Worm (Caenorhabditis elegans): ENCODE results near the gene rpb-8.

rpb-8 gene

DNA sequence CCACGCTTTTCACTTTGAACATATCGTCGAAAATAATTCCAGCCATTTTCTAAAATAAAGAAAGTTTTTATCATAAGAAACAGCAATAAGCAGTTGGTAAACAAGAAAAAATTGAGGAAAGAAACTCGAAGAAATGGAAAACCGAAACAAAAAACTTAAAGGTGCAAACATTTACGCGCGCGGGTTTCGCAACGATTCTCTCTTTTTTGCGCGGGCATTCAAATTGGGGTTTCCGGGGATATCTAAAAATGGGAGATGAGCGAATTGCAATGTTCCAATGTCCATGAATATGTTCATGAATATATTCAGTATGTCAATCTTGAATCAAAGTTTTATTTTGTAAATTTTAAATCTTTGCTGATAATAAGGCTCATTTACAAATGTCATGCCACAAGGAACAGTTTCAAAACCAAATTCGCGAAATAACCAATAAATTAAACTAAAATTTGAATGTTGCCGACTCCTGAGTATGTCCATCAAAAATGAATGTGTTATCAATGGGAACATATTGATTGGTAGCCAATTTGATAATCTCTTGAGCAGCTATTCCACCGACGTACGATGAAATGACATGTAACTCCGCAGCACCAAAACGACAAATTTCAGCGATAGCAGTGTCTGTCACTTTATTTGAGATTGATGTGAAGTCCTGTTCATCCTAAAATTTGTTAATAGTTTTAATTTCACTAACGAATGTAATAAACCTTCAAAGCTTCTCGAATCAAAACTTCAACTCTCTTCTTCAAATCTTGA is at the start of gene rpb-8 (continued):
- TF ChIP-seq akir-1 (GFP tag; optimal IDR thresholded peaks at IDR 0.05) (no peak), let-607 (tag; optimal IDR thresholded peaks at IDR 0.05) (peak; percentile 85 to 96), efl-1 (GFP tag; optimal IDR thresholded peaks at IDR 0.05) (peak; percentile 70), C17E4.6 (GFP tag; IDR thresholded peaks at IDR 0.05) (no peak), Y67H2A.10 (GFP tag; conservative IDR thresholded peaks at IDR 0.05) (no peak), egl-18 (GFP tag; IDR thresholded peaks at IDR 0.05) (no peak), dox-1 (GFP tag; IDR thresholded peaks at IDR 0.05) (no peak), snpc-1.1 (tag; optimal IDR thresholded peaks at IDR 0.05; ENCODE audit: insufficient read depth) (no peak), pbrm-1 (GFP tag; IDR thresholded peaks at IDR 0.05) (no peak), F22D6.2 (tag; optimal IDR thresholded peaks at IDR 0.05) (no peak), F23B12.7 (tag; optimal IDR thresholded peaks at IDR 0.05; ENCODE audit: insufficient read depth) (peak; percentile 52), F57A8.1 (GFP tag; optimal IDR thresholded peaks at IDR 0.05) (no peak), ZK185.1 (tag; optimal IDR thresholded peaks at IDR 0.05; ENCODE audit: poor library complexity, severe bottlenecking) (no peak), sptf-2 (GFP tag; optimal IDR thresholded peaks at IDR 0.05) (no peak), dpff-1 (tag; optimal IDR thresholded peaks at IDR 0.05) (no peak), nhr-27 (tag; optimal IDR thresholded peaks at IDR 0.05) (no peak), ztf-26 (tag; optimal IDR thresholded peaks at IDR 0.05) (no peak), F52B5.7 (tag; optimal IDR thresholded peaks at IDR 0.05) (no peak), ccch-3 (GFP tag; optimal IDR thresholded peaks at IDR 0.05) (no peak), somi-1 (GFP tag; optimal IDR thresholded peaks at IDR 0.05) (no peak), ekl-4 (GFP tag; IDR thresholded peaks at IDR 0.05) (no peak), nhr-90 (tag; optimal IDR thresholded peaks at IDR 0.05) (no peak), lin-35 (GFP tag; optimal IDR thresholded peaks at IDR 0.05) (peak in 1 of 3 experiments; percentile 72), mes-4 (tag; optimal IDR thresholded peaks at IDR 0.05) (no peak), lin-40 (tag; optimal IDR thresholded peaks at IDR 0.05) (no peak), atf-7 (tag; optimal IDR thresholded peaks at IDR 0.05) (no peak), nfya-1 (tag; optimal IDR thresholded peaks at IDR 0.05; ENCODE audit: borderline replicate concordance, insufficient read depth) (no peak), ceh-91 (GFP tag; IDR thresholded peaks at IDR 0.05) (0 out of 2 replicates have a peak, but pooled peaks have one; percentile 14), snpc-3.4 (tag; optimal IDR thresholded peaks at IDR 0.05) (peak; percentile 29), madf-6 (GFP tag; IDR thresholded peaks at IDR 0.05) (peak; percentile 65; the same call in 1 of the 2 replicates), cebp-1 (GFP tag; IDR thresholded peaks at IDR 0.05) (no peak), cebp-1 (tag; optimal IDR thresholded peaks at IDR 0.05) (peak; percentile 80), ceh-100 (GFP tag; IDR thresholded peaks at IDR 0.05) (no peak)

DNA sequence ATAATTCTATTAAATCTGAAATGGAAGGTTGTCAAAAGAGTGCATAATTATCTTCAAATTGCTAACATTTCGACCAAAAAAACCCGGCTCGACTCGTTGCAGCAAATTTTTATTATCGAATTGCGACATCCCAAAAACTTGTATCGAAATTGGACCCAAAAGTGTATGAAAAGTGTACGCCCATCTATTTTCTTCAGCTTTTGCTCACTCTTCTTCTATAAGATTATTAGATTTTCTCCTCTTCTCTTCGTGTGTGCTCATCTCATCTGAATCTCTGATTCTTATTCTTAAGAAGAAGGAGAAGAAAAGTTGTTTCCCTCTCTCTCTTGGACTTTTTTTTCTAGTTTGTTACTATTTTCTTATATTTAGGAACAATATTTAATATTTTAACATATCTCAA is 49.4 kb upstream of the rpb-8 start:
- TF ChIP-seq K12H6.12 (tag; optimal IDR thresholded peaks at IDR 0.05) (no peak), hsf-1 (GFP tag; IDR thresholded peaks at IDR 0.05) (no peak), nhr-179 (tag; optimal IDR thresholded peaks at IDR 0.05) (no peak), ceh-40 (GFP tag; IDR thresholded peaks at IDR 0.05) (no peak), lin-26 (GFP tag; IDR thresholded peaks at IDR 0.05) (no peak), lin-35 (GFP tag; optimal IDR thresholded peaks at IDR 0.05) (no peak), nfyb-1 (GFP tag; IDR thresholded peaks at IDR 0.05) (no peak), tbx-9 (tag; optimal IDR thresholded peaks at IDR 0.05; ENCODE audit: borderline replicate concordance) (no peak), ztf-18 (tag; optimal IDR thresholded peaks at IDR 0.05) (no peak), ztf-6 (GFP tag; IDR thresholded peaks at IDR 0.05) (no peak), tlf-1 (GFP tag; optimal IDR thresholded peaks at IDR 0.05) (no peak), him-1 (tag; optimal IDR thresholded peaks at IDR 0.05) (no peak)

Measured in whole organism, young adult.